Fruit fly (Drosophila melanogaster): ENCODE results near the gene fz2.

The fz2 gene

dm6 chr3L:19200393-19200792 is 34.8 kb downstream of the fz2 start:
- TF ChIP-seq ash1 (GFP tag; optimal IDR thresholded peaks at IDR 0.05) (no peak), slbo (GFP tag; IDR thresholded peaks at IDR 0.05) (no peak), Atf6 (GFP tag; IDR thresholded peaks at IDR 0.05) (no peak), vnd (GFP tag; IDR thresholded peaks at IDR 0.05; ENCODE audit: partially characterized antibody) (no peak), ftz-f1 (GFP tag; optimal IDR thresholded peaks at IDR 0.05) (no peak), exex (tag; optimal IDR thresholded peaks at IDR 0.05) (no peak), Camta (GFP tag; optimal IDR thresholded peaks at IDR 0.05) (no peak), Max (GFP tag; optimal IDR thresholded peaks at IDR 0.05) (no peak), Awh (GFP tag; IDR thresholded peaks at IDR 0.05) (peak; percentile 85), seq (GFP tag; IDR thresholded peaks at IDR 0.05) (no peak), grn (GFP tag; optimal IDR thresholded peaks at IDR 0.05) (no peak), sqz (GFP tag; optimal IDR thresholded peaks at IDR 0.05) (no peak), gsb-n (tag; optimal IDR thresholded peaks at IDR 0.05) (peak; percentile 67), gcm (GFP tag; optimal IDR thresholded peaks at IDR 0.05) (no peak), nom (GFP tag; optimal IDR thresholded peaks at IDR 0.05) (peak; percentile 4), Ptx1 (GFP tag; IDR thresholded peaks at IDR 0.05) (no peak), CG15514 (GFP tag; optimal IDR thresholded peaks at IDR 0.05) (no peak), CG14965 (GFP tag; optimal IDR thresholded peaks at IDR 0.05; ENCODE audit: borderline replicate concordance) (no peak), Lim3 (GFP tag; IDR thresholded peaks at IDR 0.05) (no peak), Doc2 (GFP tag; IDR thresholded peaks at IDR 0.05) (no peak), maf-S (GFP tag; optimal IDR thresholded peaks at IDR 0.05) (no peak), NfI (GFP tag; optimal IDR thresholded peaks at IDR 0.05) (no peak), CG9817 (tag; optimal IDR thresholded peaks at IDR 0.05) (no peak), sug (tag; optimal IDR thresholded peaks at IDR 0.05) (no peak), CG11504 (tag; optimal IDR thresholded peaks at IDR 0.05) (no peak), scrt (GFP tag; optimal IDR thresholded peaks at IDR 0.05) (no peak)

- TF ChIP-seq Hey (tag; optimal IDR thresholded peaks at IDR 0.05) (no peak), CG4328 (GFP tag; optimal IDR thresholded peaks at IDR 0.05) (no peak), amos (GFP tag; IDR thresholded peaks at IDR 0.05; ENCODE audit: partially characterized antibody) (no peak), Nf-YC (tag; optimal IDR thresholded peaks at IDR 0.05) (no peak), Deaf1 (tag; optimal IDR thresholded peaks at IDR 0.05) (no peak), pita (GFP tag; optimal IDR thresholded peaks at IDR 0.05) (no peak), tgo (GFP tag; IDR thresholded peaks at IDR 0.05) (no peak), CG10543 (GFP tag; optimal IDR thresholded peaks at IDR 0.05) (peak; percentile 50), H15 (GFP tag; IDR thresholded peaks at IDR 0.05) (no peak), CG12744 (GFP tag; optimal IDR thresholded peaks at IDR 0.05) (no peak), knrl (GFP tag; IDR thresholded peaks at IDR 0.05; ENCODE audit: partially characterized antibody) (no peak), tup (GFP tag; optimal IDR thresholded peaks at IDR 0.05) (no peak), Aef1 (GFP tag; IDR thresholded peaks at IDR 0.05) (no peak), CG15269 (tag; optimal IDR thresholded peaks at IDR 0.05) (peak; percentile 5), prd (optimal IDR thresholded peaks at IDR 0.05) (no peak), prd (GFP tag; IDR thresholded peaks at IDR 0.05) (no peak), CG30403 (GFP tag; optimal IDR thresholded peaks at IDR 0.05) (no peak), CG12769 (tag; optimal IDR thresholded peaks at IDR 0.05) (peak; percentile 50), CTCF (GFP tag; optimal IDR thresholded peaks at IDR 0.05) (no peak), vvl (GFP tag; IDR thresholded peaks at IDR 0.05) (peak; percentile 51; the same call in 1 of the 2 replicates), B-H2 (GFP tag; optimal IDR thresholded peaks at IDR 0.05) (peak; percentile 30), MTF-1 (GFP tag; optimal IDR thresholded peaks at IDR 0.05; ENCODE audit: borderline replicate concordance) (no peak), dimm (GFP tag; IDR thresholded peaks at IDR 0.05) (no peak), CG13424 (tag; optimal IDR thresholded peaks at IDR 0.05) (no peak), bbx (GFP tag; IDR thresholded peaks at IDR 0.05; ENCODE audit: partially characterized antibody) (no peak), gfzf (GFP tag; optimal IDR thresholded peaks at IDR 0.05) (no peak)
These were observed 35.4 kb downstream of the fz2 start for dm6 chr3L:19199680-19200278.
